Fruit fly (Drosophila melanogaster): ENCODE results near the gene ND-15.

The ND-15 gene

dm6 chr2L:143088-143487 lies 28.6 kb downstream of the ND-15 start, which contains the start of the genes CG31974 and CG11454 (continued):
- TF ChIP-seq rib (GFP tag; IDR thresholded peaks at IDR 0.05) (no peak), Meics (GFP tag; optimal IDR thresholded peaks at IDR 0.05) (no peak), CHES-1-like (GFP tag; optimal IDR thresholded peaks at IDR 0.05) (no peak), CG11696 (GFP tag; IDR thresholded peaks at IDR 0.05) (no peak), ac (GFP tag; optimal IDR thresholded peaks at IDR 0.05) (no peak), ro (GFP tag; IDR thresholded peaks at IDR 0.05) (no peak), CG7839 (tag; optimal IDR thresholded peaks at IDR 0.05) (no peak), zf30C (GFP tag; optimal IDR thresholded peaks at IDR 0.05) (no peak), p53 (GFP tag; optimal IDR thresholded peaks at IDR 0.05) (no peak), HLHmδ (GFP tag; optimal IDR thresholded peaks at IDR 0.05) (no peak), CG13424 (tag; optimal IDR thresholded peaks at IDR 0.05) (no peak), nerfin-2 (GFP tag; IDR thresholded peaks at IDR 0.05; ENCODE audit: partially characterized antibody) (peak; percentile 70; the same call in 1 of the 2 replicates), Mes4 (GFP tag; optimal IDR thresholded peaks at IDR 0.05) (no peak), CG18262 (tag; optimal IDR thresholded peaks at IDR 0.05) (no peak), vfl (GFP tag; optimal IDR thresholded peaks at IDR 0.05) (no peak), CG13624 (GFP tag; optimal IDR thresholded peaks at IDR 0.05) (peak; percentile 26), scrt (GFP tag; optimal IDR thresholded peaks at IDR 0.05) (no peak), CG2129 (GFP tag; IDR thresholded peaks at IDR 0.05; ENCODE audit: partially characterized antibody) (peak; percentile 58), CG18476 (GFP tag; optimal IDR thresholded peaks at IDR 0.05) (no peak), CG14965 (GFP tag; optimal IDR thresholded peaks at IDR 0.05; ENCODE audit: borderline replicate concordance) (no peak), aop (GFP tag; IDR thresholded peaks at IDR 0.05) (0 out of 2 replicates have a peak, but pooled peaks have one; percentile 52), CG18619 (GFP tag; optimal IDR thresholded peaks at IDR 0.05) (no peak), bbx (GFP tag; IDR thresholded peaks at IDR 0.05; ENCODE audit: partially characterized antibody) (peak; percentile 88), HHEX (GFP tag; optimal IDR thresholded peaks at IDR 0.05) (no peak), D19B (GFP tag; optimal IDR thresholded peaks at IDR 0.05) (no peak), sqz (GFP tag; optimal IDR thresholded peaks at IDR 0.05) (no peak), Trl (optimal IDR thresholded peaks at IDR 0.05) (no peak), Trl (GFP tag; optimal IDR thresholded peaks at IDR 0.05) (no peak), run (tag; optimal IDR thresholded peaks at IDR 0.05) (no peak), Gug (GFP tag; IDR thresholded peaks at IDR 0.05) (no peak; the same call in 3 of the 4 replicates), gcm2 (GFP tag; optimal IDR thresholded peaks at IDR 0.05) (no peak), CG13775 (GFP tag; optimal IDR thresholded peaks at IDR 0.05) (no peak), CG11247 (GFP tag; IDR thresholded peaks at IDR 0.05) (no peak), exex (tag; optimal IDR thresholded peaks at IDR 0.05) (peak; percentile 11), Hsf (GFP tag; optimal IDR thresholded peaks at IDR 0.05) (no peak), CG15011 (GFP tag; optimal IDR thresholded peaks at IDR 0.05) (no peak), Hmr (GFP tag; optimal IDR thresholded peaks at IDR 0.05) (peak; percentile 7), Med (GFP tag) (peak; percentile 83), Atf-2 (GFP tag; optimal IDR thresholded peaks at IDR 0.05) (no peak), CG7271 (tag; optimal IDR thresholded peaks at IDR 0.05) (no peak), CG6683 (GFP tag; optimal IDR thresholded peaks at IDR 0.05) (no peak), Stat92E (GFP tag; optimal IDR thresholded peaks at IDR 0.05) (no peak), Nf-YC (tag; optimal IDR thresholded peaks at IDR 0.05) (peak; percentile 9), CG14667 (GFP tag; IDR thresholded peaks at IDR 0.05) (no peak), ftz-f1 (GFP tag; optimal IDR thresholded peaks at IDR 0.05) (no peak), prd (optimal IDR thresholded peaks at IDR 0.05) (no peak), prd (GFP tag; IDR thresholded peaks at IDR 0.05) (no peak), CG15073 (GFP tag; optimal IDR thresholded peaks at IDR 0.05) (no peak), Lim3 (GFP tag; IDR thresholded peaks at IDR 0.05) (no peak), shn (GFP tag; optimal IDR thresholded peaks at IDR 0.05) (no peak), GATAe (GFP tag; conservative IDR thresholded peaks at IDR 0.05) (no peak), CG4820 (GFP tag; optimal IDR thresholded peaks at IDR 0.05) (no peak)
